Fruit fly (Drosophila melanogaster) whole organism: Measurements from ENCODE around the gene Ptp4E.

Experiments
- CG8478 ChIP-seq: fragments of >200 bp; optimal IDR thresholded peaks from 2 replicates; lab custom pipeline; 2018; ENCODE audit warnings: inconsistent platforms
- Dll ChIP-seq: fragments of >200 bp; optimal IDR thresholded peaks from 2 replicates; lab custom pipeline; 2017
- EcR ChIP-seq, 2 experiments: fragments of >200 bp; optimal IDR thresholded peaks; 2 replicates each; lab custom pipeline; 2017; ENCODE audit warnings: missing biosample characterization in 2 of 2, missing genetic modification characterization in 2 of 2, missing genetic modification reagents in 2 of 2
- pan ChIP-seq: fragments of >200 bp; optimal IDR thresholded peaks from 2 replicates; lab custom pipeline; 2017
- psq ChIP-seq: fragments of >200 bp; optimal IDR thresholded peaks from 2 replicates; lab custom pipeline; 2017
- usp ChIP-seq: fragments of >200 bp; optimal IDR thresholded peaks from 2 replicates; lab custom pipeline; 2017; ENCODE audit warnings: missing biosample characterization, missing genetic modification characterization, mixed read lengths

dm6 chrX:4896892-4897291 lies 42.0 kb upstream of the Ptp4E start:
- TF ChIP-seq psq (lab: Kevin White, UChicago) (no peak), EcR (GFP tag; optimal IDR thresholded peaks at IDR 0.05; lab: Kevin White, UChicago) (no peak), CG8478 (lab: Kevin White, UChicago) (no peak), pan (no peak), usp (GFP tag; lab: Kevin White, UChicago) (no peak), Dll (lab: Kevin White, UChicago) (no peak)
